Fruit fly (Drosophila melanogaster) whole organism: ENCODE measurements around the gene Rbp6.

Experiments
- CG8478 ChIP-seq: fragments of >200 bp; optimal IDR thresholded peaks from 2 replicates; lab custom pipeline; 2018; ENCODE audit warnings: inconsistent platforms
- Dll ChIP-seq: fragments of >200 bp; optimal IDR thresholded peaks from 2 replicates; lab custom pipeline; 2017
- EcR ChIP-seq, 2 experiments: fragments of >200 bp; optimal IDR thresholded peaks; 2 replicates each; lab custom pipeline; 2017; ENCODE audit warnings: missing biosample characterization in 2 of 2, missing genetic modification characterization in 2 of 2, missing genetic modification reagents in 2 of 2
- pan ChIP-seq: fragments of >200 bp; optimal IDR thresholded peaks from 2 replicates; lab custom pipeline; 2017
- psq ChIP-seq: fragments of >200 bp; optimal IDR thresholded peaks from 2 replicates; lab custom pipeline; 2017
- usp ChIP-seq: fragments of >200 bp; optimal IDR thresholded peaks from 2 replicates; lab custom pipeline; 2017; ENCODE audit warnings: missing biosample characterization, missing genetic modification characterization, mixed read lengths

Rbp6 gene

dm6 chr3L:17211568-17211967 is 26.4 kb downstream of the Rbp6 start:
- TF ChIP-seq psq (no peak), Dll (lab: Kevin White, UChicago) (no peak), EcR (GFP tag; optimal IDR thresholded peaks at IDR 0.05; lab: Kevin White, UChicago) (no peak)

- TF ChIP-seq usp (GFP tag; lab: Kevin White, UChicago): no peak
- TF ChIP-seq EcR (GFP tag; optimal IDR thresholded peaks at IDR 0.05; lab: Kevin White, UChicago): no peak
- no peak for TF ChIP-seq psq
- TF ChIP-seq Dll (lab: Kevin White, UChicago): no peak
- TF ChIP-seq pan (lab: Kevin White, UChicago): no peak
- no peak for TF ChIP-seq CG8478 (lab: Kevin White, UChicago)
These were observed 28.6 kb downstream of the Rbp6 start for dm6 chr3L:17209402-17209801.

dm6 chr3L:17208601-17209000 is 29.4 kb downstream of the Rbp6 start:
- TF ChIP-seq Dll (lab: Kevin White, UChicago) (no peak), CG8478 (lab: Kevin White, UChicago) (no peak), pan (lab: Kevin White, UChicago) (no peak), EcR (GFP tag; optimal IDR thresholded peaks at IDR 0.05; lab: Kevin White, UChicago) (no peak), usp (GFP tag; lab: Kevin White, UChicago) (no peak), psq (no peak)

- TF ChIP-seq CG8478 (lab: Kevin White, UChicago) (no peak), Dll (lab: Kevin White, UChicago) (no peak)
These were observed 68.1 kb downstream of the Rbp6 start for dm6 chr3L:17169913-17170312.

dm6 chr3L:17153478-17153877 is 84.5 kb downstream of the Rbp6 start:
- TF ChIP-seq Dll (lab: Kevin White, UChicago) (no peak), psq (no peak), usp (GFP tag; lab: Kevin White, UChicago) (no peak), CG8478 (lab: Kevin White, UChicago) (no peak), EcR (GFP tag; optimal IDR thresholded peaks at IDR 0.05; lab: Kevin White, UChicago) (no peak), pan (lab: Kevin White, UChicago) (no peak)

- TF ChIP-seq Dll (lab: Kevin White, UChicago): peak; percentile 28
- TF ChIP-seq psq: no peak
These were observed 88.0 kb downstream of the Rbp6 start for dm6 chr3L:17149858-17150516.

- TF ChIP-seq pan (lab: Kevin White, UChicago) (no peak), EcR (GFP tag; optimal IDR thresholded peaks at IDR 0.05; lab: Kevin White, UChicago) (no peak), psq (no peak), Dll (lab: Kevin White, UChicago) (no peak), CG8478 (lab: Kevin White, UChicago) (no peak), usp (GFP tag; lab: Kevin White, UChicago) (no peak)
These were observed 89.3 kb downstream of the Rbp6 start for dm6 chr3L:17148679-17149182.

dm6 chr3L:17147829-17148228 is 90.2 kb downstream of the Rbp6 start:
- TF ChIP-seq CG8478 (lab: Kevin White, UChicago): no peak
- TF ChIP-seq pan (lab: Kevin White, UChicago): no peak
- TF ChIP-seq psq: no peak

dm6 chr3L:17120510-17120909 is 117.5 kb downstream of the Rbp6 start:
- TF ChIP-seq CG8478 (lab: Kevin White, UChicago): no peak
- no peak for TF ChIP-seq Dll (lab: Kevin White, UChicago)
- no peak for TF ChIP-seq usp (GFP tag; lab: Kevin White, UChicago)
- TF ChIP-seq pan (lab: Kevin White, UChicago): no peak
- TF ChIP-seq psq: no peak
- TF ChIP-seq EcR (GFP tag; optimal IDR thresholded peaks at IDR 0.05; lab: Kevin White, UChicago): no peak

- TF ChIP-seq EcR (GFP tag; optimal IDR thresholded peaks at IDR 0.05; lab: Kevin White, UChicago) (no peak), pan (lab: Kevin White, UChicago) (no peak), psq (no peak), usp (GFP tag; lab: Kevin White, UChicago) (no peak), CG8478 (lab: Kevin White, UChicago) (no peak), Dll (lab: Kevin White, UChicago) (no peak)
These were observed 124.8 kb downstream of the Rbp6 start for dm6 chr3L:17113219-17113618.

dm6 chr3L:17106492-17106891 is 131.5 kb downstream of the Rbp6 start:
- TF ChIP-seq psq (no peak), Dll (lab: Kevin White, UChicago) (no peak), CG8478 (lab: Kevin White, UChicago) (no peak), EcR (GFP tag; optimal IDR thresholded peaks at IDR 0.05; lab: Kevin White, UChicago) (no peak), usp (GFP tag; lab: Kevin White, UChicago) (no peak), pan (lab: Kevin White, UChicago) (no peak)

- no peak for TF ChIP-seq psq
- TF ChIP-seq usp (GFP tag; lab: Kevin White, UChicago): no peak
- TF ChIP-seq pan (lab: Kevin White, UChicago): no peak
- no peak for TF ChIP-seq CG8478 (lab: Kevin White, UChicago)
- no peak for TF ChIP-seq Dll (lab: Kevin White, UChicago)
These were observed 160.7 kb downstream of the Rbp6 start for dm6 chr3L:17077273-17077672.

dm6 chr3L:17055467-17055877 is 182.5 kb downstream of the Rbp6 start, which contains the start of gene CG7724:
TSS of gene CG7724 (plus strand) at chr3L:17055613.
- no peak for TF ChIP-seq Dll (lab: Kevin White, UChicago)
- TF ChIP-seq usp (GFP tag; lab: Kevin White, UChicago): no peak
- no peak for TF ChIP-seq psq
- TF ChIP-seq CG8478 (lab: Kevin White, UChicago): no peak
- TF ChIP-seq pan (lab: Kevin White, UChicago): no peak
- TF ChIP-seq EcR (GFP tag; optimal IDR thresholded peaks at IDR 0.05; lab: Kevin White, UChicago): no peak
